Fruit fly (Drosophila melanogaster): ENCODE measurements around the gene can.

dm6 chr3L:10247121-10247520 is 19.8 kb downstream of the can start:
- TF ChIP-seq EcR (GFP tag; optimal IDR thresholded peaks at IDR 0.05) = no peak
- TF ChIP-seq psq (optimal IDR thresholded peaks at IDR 0.05) = no peak
